Fruit fly (Drosophila melanogaster): ENCODE results near the gene CG42638.
"Not testable (repeated sequence)": the region's sequence is repeated elsewhere in the genome, so short reads cannot be mapped to it uniquely, and the experiment has no call there.

CG42638 gene

DNA sequence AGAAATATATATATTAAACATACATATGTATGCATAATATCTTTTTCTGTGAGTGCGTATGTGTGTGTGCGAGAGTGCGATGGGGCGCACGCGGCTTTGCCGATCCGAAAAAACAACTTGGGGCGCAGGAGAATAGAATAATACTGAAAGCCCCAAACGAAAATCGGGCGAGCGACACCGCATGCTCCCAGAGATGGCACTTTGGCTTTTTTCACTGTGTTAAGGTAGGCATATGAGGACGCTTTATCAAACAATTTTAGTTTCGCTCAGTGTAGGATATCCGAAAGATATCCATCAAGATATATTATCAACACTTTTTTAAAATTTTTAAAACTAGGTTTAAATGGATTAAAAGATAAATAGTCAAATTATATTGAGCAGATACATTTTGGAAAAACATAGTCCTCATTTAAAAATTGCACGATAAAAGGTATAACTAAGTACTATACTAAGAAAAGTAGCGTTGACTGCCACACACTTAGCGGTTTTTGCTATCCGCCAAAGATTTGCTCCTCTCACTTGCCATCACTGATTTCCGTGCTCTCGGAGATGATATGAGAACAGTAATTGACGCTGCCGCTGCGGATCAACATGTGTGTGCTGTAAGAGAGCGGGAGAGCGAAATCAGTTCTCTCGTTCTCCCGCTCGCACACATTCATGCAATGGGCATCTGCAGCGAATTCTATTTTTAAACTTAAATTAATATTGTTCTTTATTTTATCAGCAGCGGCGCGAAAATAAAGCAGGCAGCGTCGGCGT is 41.6 kb upstream of the CG42638 start (continued):
- TF ChIP-seq h (GFP tag; optimal IDR thresholded peaks at IDR 0.05) (peak; percentile 73), CG32264 (GFP tag; optimal IDR thresholded peaks at IDR 0.05) (no peak), Hr83 (GFP tag; optimal IDR thresholded peaks at IDR 0.05; ENCODE audit: poor library complexity, severe bottlenecking) (peak; percentile 46), lola (GFP tag; optimal IDR thresholded peaks at IDR 0.05) (no peak), usp (GFP tag; optimal IDR thresholded peaks at IDR 0.05) (no peak), tai (GFP tag; optimal IDR thresholded peaks at IDR 0.05) (no peak), psq (GFP tag; optimal IDR thresholded peaks at IDR 0.05) (peak; percentile 71)

dm6 chr3L:19790564-19790928 is 41.0 kb upstream of the CG42638 start:
- TF ChIP-seq Rel (GFP tag; optimal IDR thresholded peaks at IDR 0.05): no peak
- TF ChIP-seq Rel (tag; optimal IDR thresholded peaks at IDR 0.05): peak; percentile 51
- no peak for TF ChIP-seq Hnf4 (GFP tag; optimal IDR thresholded peaks at IDR 0.05)
- no peak for TF ChIP-seq OdsH (GFP tag; optimal IDR thresholded peaks at IDR 0.05)

- peak; percentile 28 for TF ChIP-seq Hr83 (GFP tag; optimal IDR thresholded peaks at IDR 0.05; ENCODE audit: poor library complexity, severe bottlenecking)
- TF ChIP-seq tai (GFP tag; optimal IDR thresholded peaks at IDR 0.05): no peak
These were observed 38.1 kb upstream of the CG42638 start for dm6 chr3L:19787632-19788031.

DNA sequence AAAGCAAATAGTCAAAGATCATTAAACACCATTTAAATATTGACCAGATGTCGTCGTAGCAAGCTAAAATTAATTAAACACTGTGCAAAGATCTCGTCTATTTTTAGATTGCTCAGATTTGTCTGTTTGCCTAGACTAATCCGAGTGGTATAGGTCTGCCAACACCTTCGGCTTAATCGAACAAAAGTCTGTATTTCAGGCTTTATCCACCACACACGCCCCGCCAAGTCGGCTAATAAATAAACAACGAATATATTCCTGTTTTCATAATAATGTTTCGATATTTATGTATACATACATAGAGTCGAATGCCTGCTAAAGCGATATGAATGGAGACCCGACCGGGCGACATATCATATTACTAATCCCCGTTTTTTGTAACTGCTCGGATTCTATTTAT is 29.0 kb upstream of the CG42638 start:
- TF ChIP-seq sage (GFP tag; optimal IDR thresholded peaks at IDR 0.05): no peak
- TF ChIP-seq dmrt93B (GFP tag; optimal IDR thresholded peaks at IDR 0.05): no peak
- no peak for TF ChIP-seq Dfd (GFP tag; optimal IDR thresholded peaks at IDR 0.05)
- TF ChIP-seq dsf (GFP tag; optimal IDR thresholded peaks at IDR 0.05; ENCODE audit: borderline replicate concordance): no peak
- TF ChIP-seq usp (GFP tag; optimal IDR thresholded peaks at IDR 0.05): no peak
- no peak for TF ChIP-seq Myc (optimal IDR thresholded peaks at IDR 0.05)
- TF ChIP-seq tai (GFP tag; optimal IDR thresholded peaks at IDR 0.05): no peak
- TF ChIP-seq Mio (GFP tag; optimal IDR thresholded peaks at IDR 0.05): no peak
- TF ChIP-seq N (GFP tag; optimal IDR thresholded peaks at IDR 0.05): no peak
- TF ChIP-seq Abd-B (GFP tag; optimal IDR thresholded peaks at IDR 0.05): no peak
- TF ChIP-seq Jra (GFP tag; optimal IDR thresholded peaks at IDR 0.05): no peak
- TF ChIP-seq Vsx2 (GFP tag; optimal IDR thresholded peaks at IDR 0.05; ENCODE audit: partially characterized antibody): no peak
- no peak for TF ChIP-seq dl (GFP tag; optimal IDR thresholded peaks at IDR 0.05; ENCODE audit: insufficient read depth in 1 of 2, partially characterized antibody in 2 of 2)
- no peak for TF ChIP-seq Sp1 (GFP tag; optimal IDR thresholded peaks at IDR 0.05)
- TF ChIP-seq sv (GFP tag; optimal IDR thresholded peaks at IDR 0.05): no peak
- no peak for TF ChIP-seq Hnf4 (GFP tag; optimal IDR thresholded peaks at IDR 0.05)
- TF ChIP-seq fru (GFP tag; optimal IDR thresholded peaks at IDR 0.05): no peak

DNA sequence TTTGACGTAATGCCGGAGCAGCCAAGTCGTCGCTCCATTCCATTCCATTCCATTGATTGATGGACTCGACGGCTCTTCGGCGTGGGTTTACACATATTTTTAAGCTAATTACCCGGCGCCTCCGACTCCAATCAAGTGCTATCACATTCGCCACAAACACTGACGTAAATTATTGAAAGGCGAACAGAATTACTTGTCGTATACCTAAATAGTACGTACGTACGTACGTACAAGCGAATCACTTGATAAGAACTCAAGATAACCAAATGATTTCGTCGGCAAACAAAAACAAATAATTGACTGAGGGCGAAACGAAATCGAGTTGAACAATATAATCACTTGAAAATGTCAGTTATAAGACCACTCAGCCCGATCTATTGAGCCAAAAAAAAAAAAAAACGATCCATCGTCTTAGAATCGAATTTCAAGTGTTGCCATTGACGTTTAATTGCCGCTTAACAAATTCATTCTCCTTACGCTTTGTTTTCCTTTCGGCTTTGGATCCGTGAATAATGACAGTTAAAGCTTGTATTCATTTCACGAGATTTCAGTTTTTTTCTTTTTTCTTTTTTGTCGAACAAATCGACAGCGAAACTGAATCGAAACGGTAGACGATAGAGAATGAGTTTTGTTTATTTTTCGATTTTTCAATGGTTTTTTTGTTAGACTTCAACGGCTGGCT is 27.9 kb upstream of the CG42638 start:
- TF ChIP-seq h (GFP tag; optimal IDR thresholded peaks at IDR 0.05) (peak; percentile 11), Rel (GFP tag; optimal IDR thresholded peaks at IDR 0.05) (no peak), Rel (tag; optimal IDR thresholded peaks at IDR 0.05) (peak; percentile 24), tai (GFP tag; optimal IDR thresholded peaks at IDR 0.05) (peak; percentile 34), woc (GFP tag; optimal IDR thresholded peaks at IDR 0.05) (no peak), pan (optimal IDR thresholded peaks at IDR 0.05) (no peak), Jra (GFP tag; optimal IDR thresholded peaks at IDR 0.05) (no peak), brk (GFP tag; optimal IDR thresholded peaks at IDR 0.05) (peak; percentile 28), CrebA (GFP tag; optimal IDR thresholded peaks at IDR 0.05; ENCODE audit: borderline replicate concordance) (peak; percentile 36), Vsx2 (GFP tag; optimal IDR thresholded peaks at IDR 0.05; ENCODE audit: partially characterized antibody) (peak; percentile 66)

dm6 chr3L:19760109-19760508 is 10.6 kb upstream of the CG42638 start, which contains the start of gene Vtld:
Vtld (plus strand) TSS chr3L:19760409.
- TF ChIP-seq ey (GFP tag; optimal IDR thresholded peaks at IDR 0.05); h (GFP tag; optimal IDR thresholded peaks at IDR 0.05); dl (GFP tag; optimal IDR thresholded peaks at IDR 0.05; ENCODE audit: insufficient read depth in 1 of 2, partially characterized antibody in 2 of 2): not testable (repeated sequence)

Data from whole organism, wandering third instar larva.